Worm (Caenorhabditis elegans) whole organism, L3 larva: ENCODE results near the gene clec-208.

Source experiments
- ama-1 ChIP-seq: fragments of 150-350 bp; optimal IDR thresholded peaks from 2 replicates; lab custom pipeline; 2018
- fkh-10 ChIP-seq: sonication (generic microtip); optimal IDR thresholded peaks from 2 replicates; lab custom pipeline; 2017; ENCODE audit warnings: missing biosample characterization, missing genetic modification reagents, missing genetic modification characterization
- lin-15B ChIP-seq: fragments of 150-350 bp; optimal IDR thresholded peaks from 2 replicates; lab custom pipeline; 2014; ENCODE audit warnings: missing biosample characterization, missing genetic modification characterization
- nfya-1 ChIP-seq: sonication (generic microtip); optimal IDR thresholded peaks from 2 replicates; lab custom pipeline; 2017; ENCODE audit warnings: missing genetic modification characterization, mild to moderate bottlenecking, missing compliant biosample characterization, antibody characterized with exemption, moderate library complexity; ENCODE audit not compliant: insufficient read depth
- nhr-76 ChIP-seq: fragments of 150-350 bp; sonication (generic microtip); optimal IDR thresholded peaks from 5 replicates; lab custom pipeline; 2014; ENCODE audit warnings: missing biosample characterization, missing genetic modification characterization
- pha-4 ChIP-seq: fragments of 150-350 bp; optimal IDR thresholded peaks from 2 replicates; lab custom pipeline; 2014; ENCODE audit warnings: missing biosample characterization, missing genetic modification reagents, missing genetic modification characterization
- snpc-4 ChIP-seq: fragments of 150-350 bp; optimal IDR thresholded peaks from 2 replicates; lab custom pipeline; 2014; ENCODE audit warnings: missing biosample characterization, missing genetic modification characterization
- tbx-2 ChIP-seq: sonication (generic microtip); optimal IDR thresholded peaks from 2 replicates; lab custom pipeline; 2016; ENCODE audit warnings: mild to moderate bottlenecking, missing genetic modification characterization, missing compliant biosample characterization
- unc-62 ChIP-seq: fragments of 150-350 bp; sonication (generic microtip); optimal IDR thresholded peaks from 4 replicates; lab custom pipeline; 2014; ENCODE audit warnings: missing biosample characterization, missing genetic modification reagents, missing genetic modification characterization
- ztf-4 ChIP-seq: fragments of 150-350 bp; optimal IDR thresholded peaks from 2 replicates; lab custom pipeline; 2014; ENCODE audit warnings: missing biosample characterization, missing genetic modification characterization

- TF ChIP-seq lin-15B (tag; lab: Kevin White, UChicago) (no peak), nhr-76 (no peak), unc-62 (GFP tag; lab: Kevin White, UChicago) (no peak), pha-4 (tag; lab: Kevin White, UChicago) (no peak), nfya-1 (no peak), ama-1 (lab: Kevin White, UChicago) (no peak), snpc-4 (tag; lab: Kevin White, UChicago) (no peak), tbx-2 (no peak), ztf-4 (no peak), fkh-10 (GFP tag; lab: Kevin White, UChicago) (no peak)
Observed at ce11 chrV:2053509-2053908, 44.2 kb upstream of the clec-208 start, which contains the start of gene comt-5.
